Worm (Caenorhabditis elegans) whole organism, late embryonic: ENCODE results near the gene ced-3.

Experiments used
- F13H6.1 ChIP-seq: sonication (generic microtip); optimal IDR thresholded peaks from 2 replicates; lab custom pipeline; 2016; ENCODE audit warnings: missing genetic modification characterization, missing compliant biosample characterization
- ama-1 ChIP-seq: fragments of 150-350 bp; optimal IDR thresholded peaks from 2 replicates; lab custom pipeline; 2014
- ceh-18 ChIP-seq: sonication (generic microtip); optimal IDR thresholded peaks from 2 replicates; lab custom pipeline; 2016; ENCODE audit warnings: missing genetic modification characterization, missing compliant biosample characterization
- ceh-22 ChIP-seq: sonication (generic microtip); optimal IDR thresholded peaks from 2 replicates; lab custom pipeline; 2017; ENCODE audit warnings: missing biosample characterization, missing genetic modification characterization
- fkh-10 ChIP-seq: fragments of 150-350 bp; optimal IDR thresholded peaks from 2 replicates; lab custom pipeline; 2014; ENCODE audit warnings: missing biosample characterization, missing genetic modification reagents, missing genetic modification characterization
- hlh-30 ChIP-seq: sonication (generic microtip); optimal IDR thresholded peaks from 2 replicates; lab custom pipeline; 2017; ENCODE audit warnings: antibody characterized with exemption, missing genetic modification characterization, missing compliant biosample characterization; ENCODE audit not compliant: insufficient read depth
- nhr-11 ChIP-seq: fragments of 150-350 bp; optimal IDR thresholded peaks from 2 replicates; lab custom pipeline; 2014; ENCODE audit warnings: missing biosample characterization, missing genetic modification characterization
- pag-3 ChIP-seq: sonication (generic microtip); optimal IDR thresholded peaks from 2 replicates; lab custom pipeline; 2016; ENCODE audit warnings: missing compliant biosample characterization, missing genetic modification characterization, borderline replicate concordance
- pqm-1 ChIP-seq: sonication (generic microtip); optimal IDR thresholded peaks from 2 replicates; lab custom pipeline; 2016; ENCODE audit warnings: missing genetic modification characterization, missing compliant biosample characterization

DNA sequence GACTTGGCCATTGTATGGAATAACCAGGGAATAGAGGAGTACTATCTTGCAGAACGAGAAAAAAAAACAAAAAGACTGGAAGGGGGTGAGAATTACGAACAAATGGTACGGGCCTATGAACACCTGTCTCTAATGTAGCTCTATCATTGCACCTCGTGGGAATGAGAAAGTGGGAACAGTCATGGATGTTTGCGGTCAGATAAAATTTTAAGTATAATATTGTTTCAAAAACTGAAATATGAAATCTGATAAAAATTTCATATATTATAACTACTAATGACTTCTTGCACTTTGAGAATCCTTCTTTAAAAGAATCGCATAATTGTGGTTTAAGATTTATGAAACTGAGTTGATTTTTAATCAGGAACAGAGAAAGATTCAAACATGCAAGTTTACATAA is 10.7 kb downstream of the ced-3 start, which contains the start of gene F58D2.5:
- no peak for TF ChIP-seq nhr-11 (tag; lab: Kevin White, UChicago)
- TF ChIP-seq F13H6.1, result no peak
- no peak for TF ChIP-seq pqm-1 (tag; lab: Kevin White, UChicago)
- TF ChIP-seq pag-3, result no peak
- TF ChIP-seq ceh-18, result no peak
- no peak for TF ChIP-seq ceh-22
- TF ChIP-seq ama-1 (lab: Kevin White, UChicago), result no peak
- no peak for TF ChIP-seq hlh-30 (tag; lab: Kevin White, UChicago)
- no peak for TF ChIP-seq fkh-10 (GFP tag; lab: Kevin White, UChicago)
